Worm (Caenorhabditis elegans) whole organism, mixed stage, embryonic: ENCODE measurements around the gene rfp-1.

Experiments used
- M03D4.4 ChIP-seq: sonication (generic microtip); optimal IDR thresholded peaks from 2 replicates; lab custom pipeline; 2017; ENCODE audit warnings: mild to moderate bottlenecking, missing genetic modification characterization, missing compliant biosample characterization
- bed-3 ChIP-seq: fragments of 200-800 bp; sonication (Bioruptor generic); optimal IDR thresholded peaks from 3 replicates; lab custom pipeline; 2018; ENCODE audit warnings: mild to moderate bottlenecking, missing genetic modification characterization, moderate library complexity, missing compliant biosample characterization
- blmp-1 ChIP-seq: fragments of 150-350 bp; optimal IDR thresholded peaks from 2 replicates; lab custom pipeline; 2014; ENCODE audit warnings: missing biosample characterization, missing genetic modification characterization
- ceh-39 ChIP-seq: fragments of 150-350 bp; optimal IDR thresholded peaks from 2 replicates; lab custom pipeline; 2014; ENCODE audit warnings: missing biosample characterization, missing genetic modification characterization
- ceh-43 ChIP-seq: fragments of 200-800 bp; sonication (Bioruptor generic); optimal IDR thresholded peaks from 2 replicates; lab custom pipeline; 2018; ENCODE audit warnings: mild to moderate bottlenecking, missing genetic modification characterization, moderate library complexity, missing compliant biosample characterization
- ceh-83 ChIP-seq: fragments of 200-800 bp; sonication (Bioruptor generic); optimal IDR thresholded peaks from 2 replicates; lab custom pipeline; 2018; ENCODE audit warnings: mild to moderate bottlenecking, missing genetic modification characterization, missing compliant biosample characterization
- ces-1 ChIP-seq: fragments of 150-350 bp; optimal IDR thresholded peaks from 2 replicates; lab custom pipeline; 2014; ENCODE audit warnings: missing biosample characterization, missing genetic modification reagents, missing genetic modification characterization
- cnd-1 ChIP-seq: fragments of 200-800 bp; sonication (Bioruptor generic); optimal IDR thresholded peaks from 2 replicates; lab custom pipeline; 2018; ENCODE audit warnings: mild to moderate bottlenecking, missing genetic modification characterization, missing compliant biosample characterization
- drap-1 ChIP-seq: fragments of 200-800 bp; sonication (Bioruptor generic); optimal IDR thresholded peaks from 3 replicates; lab custom pipeline; 2018; ENCODE audit warnings: mild to moderate bottlenecking, missing genetic modification characterization, missing compliant biosample characterization
- elt-1 ChIP-seq: sonication (generic microtip); optimal IDR thresholded peaks from 2 replicates; lab custom pipeline; 2017; ENCODE audit warnings: missing genetic modification characterization, mild to moderate bottlenecking, missing compliant biosample characterization, antibody characterized with exemption, moderate library complexity, borderline replicate concordance; ENCODE audit not compliant: insufficient read depth
- elt-3 ChIP-seq: fragments of 150-350 bp; optimal IDR thresholded peaks from 2 replicates; lab custom pipeline; 2014; ENCODE audit warnings: missing biosample characterization, missing genetic modification characterization
- flh-1 ChIP-seq: fragments of 200-800 bp; sonication (Bioruptor generic); optimal IDR thresholded peaks from 2 replicates; lab custom pipeline; 2018; ENCODE audit warnings: mild to moderate bottlenecking, missing genetic modification characterization, moderate library complexity, missing compliant biosample characterization
- ham-2 ChIP-seq: fragments of 200-800 bp; sonication (Bioruptor generic); optimal IDR thresholded peaks from 2 replicates; lab custom pipeline; 2018; ENCODE audit warnings: mild to moderate bottlenecking, missing genetic modification characterization, missing compliant biosample characterization
- hlh-1 ChIP-seq: fragments of 150-350 bp; optimal IDR thresholded peaks from 2 replicates; lab custom pipeline; 2014; ENCODE audit warnings: missing biosample characterization, missing genetic modification reagents, missing genetic modification characterization
- lin-13 ChIP-seq: fragments of 150-350 bp; optimal IDR thresholded peaks from 2 replicates; lab custom pipeline; 2014; ENCODE audit warnings: missing biosample characterization, missing genetic modification characterization
- lin-32 ChIP-seq: fragments of 200-800 bp; sonication (Bioruptor generic); optimal IDR thresholded peaks from 2 replicates; lab custom pipeline; 2018; ENCODE audit warnings: mild to moderate bottlenecking, missing genetic modification characterization, missing compliant biosample characterization
- lsy-2 ChIP-seq: fragments of 150-350 bp; optimal IDR thresholded peaks from 2 replicates; lab custom pipeline; 2014; ENCODE audit warnings: missing biosample characterization, missing genetic modification characterization
- mab-5 ChIP-seq: fragments of 150-350 bp; optimal IDR thresholded peaks from 2 replicates; lab custom pipeline; 2014; ENCODE audit warnings: missing biosample characterization, missing genetic modification characterization
- mep-1 ChIP-seq: fragments of 150-350 bp; optimal IDR thresholded peaks from 2 replicates; lab custom pipeline; 2017; ENCODE audit warnings: missing biosample characterization, missing genetic modification reagents, missing genetic modification characterization, inconsistent platforms
- mls-2 ChIP-seq: sonication (generic microtip); optimal IDR thresholded peaks from 2 replicates; lab custom pipeline; 2016; ENCODE audit warnings: mild to moderate bottlenecking, missing genetic modification characterization, moderate library complexity, missing compliant biosample characterization
- nhr-12 ChIP-seq: fragments of 150-350 bp; optimal IDR thresholded peaks from 2 replicates; lab custom pipeline; 2014; ENCODE audit warnings: missing biosample characterization, missing genetic modification characterization
- nhr-2 ChIP-seq: fragments of 150-350 bp; optimal IDR thresholded peaks from 2 replicates; lab custom pipeline; 2014; ENCODE audit warnings: missing biosample characterization, missing genetic modification characterization
- nhr-237 ChIP-seq: fragments of 150-350 bp; optimal IDR thresholded peaks from 2 replicates; lab custom pipeline; 2014; ENCODE audit warnings: missing biosample characterization, missing genetic modification characterization
- nhr-28 ChIP-seq: fragments of 150-350 bp; optimal IDR thresholded peaks from 2 replicates; lab custom pipeline; 2014; ENCODE audit warnings: missing biosample characterization, missing genetic modification characterization
- nhr-76 ChIP-seq: sonication (generic microtip); optimal IDR thresholded peaks from 2 replicates; lab custom pipeline; 2017; ENCODE audit warnings: missing biosample characterization, missing genetic modification characterization
- pha-4 ChIP-seq: fragments of 150-350 bp; optimal IDR thresholded peaks from 2 replicates; lab custom pipeline; 2018; ENCODE audit warnings: missing biosample characterization, missing genetic modification reagents, missing genetic modification characterization
- sem-2 ChIP-seq: fragments of 200-800 bp; sonication (Bioruptor generic); optimal IDR thresholded peaks from 2 replicates; lab custom pipeline; 2018; ENCODE audit warnings: mild to moderate bottlenecking, missing genetic modification characterization, missing compliant biosample characterization
- snpc-4 ChIP-seq: fragments of 150-350 bp; optimal IDR thresholded peaks from 2 replicates; lab custom pipeline; 2014; ENCODE audit warnings: missing biosample characterization, missing genetic modification characterization
- sptf-1 ChIP-seq: sonication (generic microtip); optimal IDR thresholded peaks from 2 replicates; lab custom pipeline; 2017; ENCODE audit warnings: mild to moderate bottlenecking, missing genetic modification characterization, moderate library complexity, missing compliant biosample characterization
- tbx-8 ChIP-seq: fragments of 200-800 bp; sonication (Bioruptor generic); optimal IDR thresholded peaks from 2 replicates; lab custom pipeline; 2018; ENCODE audit warnings: mild to moderate bottlenecking, missing genetic modification characterization, moderate library complexity, missing compliant biosample characterization
- unc-120 ChIP-seq: sonication (generic microtip); optimal IDR thresholded peaks from 2 replicates; lab custom pipeline; 2017; ENCODE audit warnings: missing genetic modification characterization, missing compliant biosample characterization; ENCODE audit not compliant: poor library complexity, severe bottlenecking
- unc-39 ChIP-seq: fragments of 150-350 bp; optimal IDR thresholded peaks from 2 replicates; lab custom pipeline; 2014; ENCODE audit warnings: missing biosample characterization, missing genetic modification characterization
- unc-62 ChIP-seq: fragments of 150-350 bp; optimal IDR thresholded peaks from 2 replicates; lab custom pipeline; 2014; ENCODE audit warnings: missing biosample characterization, missing genetic modification reagents, missing genetic modification characterization
- zip-8 ChIP-seq: fragments of 150-350 bp; optimal IDR thresholded peaks from 2 replicates; lab custom pipeline; 2014; ENCODE audit warnings: missing biosample characterization, missing genetic modification characterization
- ztf-11 ChIP-seq: fragments of 150-350 bp; optimal IDR thresholded peaks from 2 replicates; lab custom pipeline; 2014; ENCODE audit warnings: missing biosample characterization, missing genetic modification characterization

rfp-1 gene

DNA sequence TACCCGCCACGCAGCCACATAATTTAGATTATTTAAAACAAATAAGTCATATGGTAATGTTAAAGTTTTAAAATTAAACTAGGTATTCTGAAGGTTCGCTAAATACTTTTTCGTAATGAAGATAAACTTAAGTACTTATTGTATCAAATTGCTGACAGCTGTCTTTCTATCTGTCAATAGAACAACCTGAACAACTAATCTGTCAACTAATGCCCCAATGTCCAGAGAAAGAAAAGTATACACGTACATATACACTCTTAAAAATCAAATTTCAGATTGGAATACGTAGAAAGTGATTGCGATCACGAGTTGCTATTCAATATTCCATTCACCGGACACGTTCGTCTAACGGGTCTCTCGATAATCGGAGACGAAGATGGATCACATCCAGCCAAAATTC, 52.3 kb downstream of the rfp-1 start:
- TF ChIP-seq elt-1 (tag; lab: Kevin White, UChicago), result no peak
- peak; percentile 50 for TF ChIP-seq unc-62 (GFP tag; lab: Kevin White, UChicago)
- TF ChIP-seq, all 35 proteins: peak for 1

DNA sequence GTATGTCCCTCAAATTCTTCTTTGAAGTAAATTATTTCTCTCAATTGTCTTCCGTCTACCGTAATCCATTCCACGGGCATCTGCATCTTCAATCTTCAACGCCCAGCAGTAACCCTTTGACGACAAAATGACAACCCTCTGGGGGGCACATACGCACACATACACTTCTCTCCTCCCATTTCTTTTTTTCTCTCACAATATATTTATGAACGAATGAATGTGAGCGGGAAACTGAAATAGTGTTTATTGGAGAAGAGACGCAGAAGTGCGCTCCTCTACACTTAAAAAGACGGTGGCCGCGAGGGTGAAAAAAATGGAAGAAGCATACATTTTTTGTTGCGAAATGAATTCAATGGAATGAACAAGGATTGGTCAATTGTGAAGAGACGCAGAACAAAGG, 53.6 kb downstream of the rfp-1 start:
- no peak for TF ChIP-seq blmp-1 (tag; lab: Kevin White, UChicago)
- TF ChIP-seq M03D4.4 (tag; lab: Kevin White, UChicago), result no peak
- no peak for TF ChIP-seq snpc-4 (tag; lab: Kevin White, UChicago)
- no peak for TF ChIP-seq ceh-39
- peak; percentile 31 for TF ChIP-seq unc-120 (tag; lab: Kevin White, UChicago)
- TF ChIP-seq ceh-83 (GFP tag; lab: Kevin White, UChicago), result no peak
- TF ChIP-seq ham-2, result peak; percentile 30
- no peak for TF ChIP-seq flh-1
- no peak for TF ChIP-seq lin-13 (tag; lab: Kevin White, UChicago)
- TF ChIP-seq elt-1 (tag; lab: Kevin White, UChicago), result no peak
- TF ChIP-seq zip-8 (tag; lab: Kevin White, UChicago), result no peak
- no peak for TF ChIP-seq elt-3
- TF ChIP-seq nhr-237 (tag; lab: Kevin White, UChicago), result peak; percentile 47
- TF ChIP-seq mab-5 (tag; lab: Kevin White, UChicago), result no peak
- peak; percentile 5 for TF ChIP-seq drap-1 (GFP tag; lab: Kevin White, UChicago)
- TF ChIP-seq sem-2, result no peak
- peak; percentile 70 for TF ChIP-seq hlh-1
- peak; percentile 30 for TF ChIP-seq nhr-2 (tag; lab: Kevin White, UChicago)
- TF ChIP-seq sptf-1 (tag; lab: Kevin White, UChicago), result peak; percentile 46
- TF ChIP-seq bed-3, result no peak
- TF ChIP-seq lsy-2 (tag; lab: Kevin White, UChicago), result peak; percentile 80
- TF ChIP-seq mls-2 (tag; lab: Kevin White, UChicago), result peak; percentile 62
- no peak for TF ChIP-seq nhr-12 (tag; lab: Kevin White, UChicago)
- TF ChIP-seq pha-4 (tag; lab: Kevin White, UChicago), result no peak
- no peak for TF ChIP-seq nhr-76 (tag; lab: Kevin White, UChicago)
- peak; percentile 74 for TF ChIP-seq mep-1 (tag; lab: Kevin White, UChicago)
- TF ChIP-seq unc-62 (GFP tag; lab: Kevin White, UChicago), result peak; percentile 90
- no peak for TF ChIP-seq tbx-8 (GFP tag; lab: Kevin White, UChicago)
- no peak for TF ChIP-seq ztf-11 (tag; lab: Kevin White, UChicago)
- no peak for TF ChIP-seq cnd-1 (tag; lab: Kevin White, UChicago)
- TF ChIP-seq lin-32, result no peak
- TF ChIP-seq unc-39 (tag; lab: Kevin White, UChicago), result no peak
- no peak for TF ChIP-seq ceh-43 (GFP tag; lab: Kevin White, UChicago)
- no peak for TF ChIP-seq nhr-28 (tag; lab: Kevin White, UChicago)
- peak; percentile 77 for TF ChIP-seq ces-1 (GFP tag; lab: Kevin White, UChicago)
- TF ChIP-seq, all 35 proteins: peak for 12
